Fruit fly (Drosophila melanogaster) whole organism, embryonic: ENCODE results near the gene mRpS7.
A peak's percentile ranks its signal among the peaks of the same experiment; 100 is the strongest.

Source experiments
- BEAF-32 ChIP-seq: fragments of 200-800 bp; sonication (Bioruptor generic); optimal IDR thresholded peaks from 3 replicates; lab custom pipeline; 2017; ENCODE audit warnings: missing biosample characterization, missing genetic modification characterization, mild to moderate bottlenecking, moderate library complexity, missing genetic modification reagents
- CG10654 ChIP-seq: fragments of 200-800 bp; sonication (Bioruptor generic); optimal IDR thresholded peaks from 2 replicates; lab custom pipeline; 2016; ENCODE audit warnings: missing biosample characterization, missing genetic modification characterization
- CG12659 ChIP-seq: fragments of 200-800 bp; sonication (Bioruptor generic); optimal IDR thresholded peaks from 3 replicates; lab custom pipeline; 2017; ENCODE audit warnings: mild to moderate bottlenecking, missing biosample characterization, missing genetic modification reagents, missing genetic modification characterization
- CG12942 ChIP-seq: fragments of 200-800 bp; sonication (Bioruptor generic); optimal IDR thresholded peaks from 3 replicates; lab custom pipeline; 2016; ENCODE audit warnings: missing biosample characterization, missing genetic modification characterization
- CG18011 ChIP-seq: fragments of 200-800 bp; sonication (Bioruptor generic); optimal IDR thresholded peaks from 2 replicates; lab custom pipeline; 2017; ENCODE audit warnings: missing biosample characterization, missing genetic modification characterization, mild to moderate bottlenecking, moderate library complexity, missing genotype
- CG2116 ChIP-seq: fragments of 200-800 bp; sonication (Bioruptor generic); optimal IDR thresholded peaks from 3 replicates; lab custom pipeline; 2018; ENCODE audit warnings: missing biosample characterization, mild to moderate bottlenecking, missing genetic modification characterization
- CG2129 ChIP-seq: fragments of 200-800 bp; sonication (Bioruptor generic); IDR thresholded peaks from 2 replicates; pipeline ENCODE4 v1.3.6; 2022; ENCODE audit warnings: missing biosample characterization, missing genetic modification characterization; ENCODE audit not compliant: partially characterized antibody
- CG30431 ChIP-seq: fragments of 200-800 bp; sonication (Bioruptor generic); optimal IDR thresholded peaks from 2 replicates; lab custom pipeline; 2017; ENCODE audit warnings: missing biosample characterization, missing genetic modification characterization
- CG3065 ChIP-seq: fragments of 200-800 bp; sonication (Bioruptor generic); optimal IDR thresholded peaks from 2 replicates; lab custom pipeline; 2016; ENCODE audit warnings: missing biosample characterization, missing genetic modification characterization
- CG3995 ChIP-seq: fragments of 200-800 bp; sonication (Bioruptor generic); optimal IDR thresholded peaks from 3 replicates; lab custom pipeline; 2016; ENCODE audit warnings: missing biosample characterization, missing genetic modification characterization
- CG4617 ChIP-seq: fragments of 200-800 bp; sonication (Bioruptor generic); optimal IDR thresholded peaks from 3 replicates; lab custom pipeline; 2016; ENCODE audit warnings: missing biosample characterization, missing genetic modification characterization, borderline replicate concordance
- CG5245 ChIP-seq: fragments of 200-800 bp; sonication (Bioruptor generic); optimal IDR thresholded peaks from 3 replicates; lab custom pipeline; 2016; ENCODE audit warnings: missing biosample characterization, missing genetic modification characterization
- CG6175 ChIP-seq: fragments of 200-800 bp; sonication (Bioruptor generic); IDR thresholded peaks from 3 replicates; pipeline ENCODE4 v1.3.6; 2022; ENCODE audit warnings: missing biosample characterization, missing genetic modification characterization
- CG6689 ChIP-seq: fragments of 200-800 bp; sonication (Bioruptor generic); IDR thresholded peaks from 2 replicates; pipeline ENCODE4 v1.3.6; 2022; ENCODE audit warnings: missing biosample characterization, missing genetic modification characterization
- CG7963 ChIP-seq: fragments of 200-800 bp; sonication (Bioruptor generic); IDR thresholded peaks from 3 replicates; pipeline ENCODE4 v1.3.6; 2022; ENCODE audit warnings: missing biosample characterization, missing genetic modification characterization; ENCODE audit not compliant: partially characterized antibody
- CG8478 ChIP-seq: fragments of >200 bp; optimal IDR thresholded peaks from 2 replicates; lab custom pipeline; 2018
- CG9817 ChIP-seq: fragments of 200-800 bp; sonication (Bioruptor generic); optimal IDR thresholded peaks from 2 replicates; lab custom pipeline; 2018; ENCODE audit warnings: missing biosample characterization, mild to moderate bottlenecking, missing genetic modification characterization, moderate library complexity
- D ChIP-seq, 2 experiments: fragments of 200-800 bp in 1 of 2; fragments of >200 bp in 1 of 2; sonication (Bioruptor generic) in 1 of 2; optimal IDR thresholded peaks; 2 replicates in 1 of 2; 3 replicates in 1 of 2; lab custom pipeline; 2017; ENCODE audit warnings: mild to moderate bottlenecking in 1 of 2, missing biosample characterization in 1 of 2, missing genetic modification characterization in 1 of 2, missing genetic modification reagents in 1 of 2
- D19A ChIP-seq: fragments of 200-800 bp; optimal IDR thresholded peaks from 3 replicates; lab custom pipeline; 2019; ENCODE audit warnings: missing biosample characterization, mild to moderate bottlenecking, missing genetic modification characterization, moderate library complexity
- ERR ChIP-seq: fragments of 200-800 bp; sonication (Bioruptor generic); optimal IDR thresholded peaks from 2 replicates; lab custom pipeline; 2016; ENCODE audit warnings: missing biosample characterization, missing genetic modification characterization
- Fer3 ChIP-seq: fragments of 200-800 bp; sonication (Bioruptor generic); optimal IDR thresholded peaks from 2 replicates; lab custom pipeline; 2018; ENCODE audit warnings: missing biosample characterization, mild to moderate bottlenecking, missing genetic modification characterization, moderate library complexity
- Hr78 ChIP-seq, 2 experiments: fragments of 200-800 bp in 1 of 2; fragments of >200 bp in 1 of 2; sonication (Bioruptor generic) in 1 of 2; optimal IDR thresholded peaks; 2 replicates each; lab custom pipeline; 2017 to 2019; ENCODE audit warnings: missing biosample characterization in 2 of 2, missing genetic modification characterization in 2 of 2, mild to moderate bottlenecking in 1 of 2, moderate library complexity in 1 of 2
- MBD-R2 ChIP-seq: fragments of 200-800 bp; sonication (Bioruptor generic); IDR thresholded peaks from 2 replicates; pipeline ENCODE4 v1.3.6; 2022; ENCODE audit warnings: missing biosample characterization, missing genetic modification characterization
- MESR4 ChIP-seq: fragments of 200-800 bp; sonication (Bioruptor generic); optimal IDR thresholded peaks from 2 replicates; lab custom pipeline; 2018; ENCODE audit warnings: missing biosample characterization, mild to moderate bottlenecking, missing genetic modification characterization, moderate library complexity
- Myb ChIP-seq: fragments of 200-800 bp; sonication (Bioruptor generic); optimal IDR thresholded peaks from 2 replicates; lab custom pipeline; 2016; ENCODE audit warnings: missing biosample characterization, missing genetic modification characterization
- NfI ChIP-seq: fragments of 200-800 bp; sonication (Bioruptor generic); optimal IDR thresholded peaks from 3 replicates; lab custom pipeline; 2018; ENCODE audit warnings: missing biosample characterization, mild to moderate bottlenecking, missing genetic modification characterization, moderate library complexity
- Rfx ChIP-seq: fragments of 200-800 bp; sonication (Bioruptor generic); IDR thresholded peaks from 2 replicates; pipeline ENCODE4 v1.3.6; 2022; ENCODE audit warnings: missing biosample characterization, missing genetic modification characterization
- Stat92E ChIP-seq, 3 experiments: fragments of >200 bp in 2 of 3; fragments of 200-800 bp in 1 of 3; sonication (Bioruptor generic) in 1 of 3; optimal IDR thresholded peaks; 2 replicates each; lab custom pipeline; 2017 to 2019; ENCODE audit warnings: missing biosample characterization in 3 of 3, missing genetic modification characterization in 3 of 3, mild to moderate bottlenecking in 1 of 3, moderate library complexity in 1 of 3
- Taf1 ChIP-seq: fragments of 200-800 bp; sonication (Bioruptor generic); IDR thresholded peaks from 2 replicates; pipeline ENCODE4 v1.3.6; 2022; ENCODE audit warnings: missing biosample characterization, missing genetic modification characterization
- aop ChIP-seq: fragments of 200-800 bp; sonication (Bioruptor generic); IDR thresholded peaks from 2 replicates; pipeline ENCODE4 v1.3.6; 2022; ENCODE audit warnings: missing biosample characterization, missing genetic modification characterization
- ato ChIP-seq: fragments of 200-800 bp; sonication (Bioruptor generic); IDR thresholded peaks from 2 replicates; pipeline ENCODE4 v1.3.6; 2022; ENCODE audit warnings: missing biosample characterization, missing genetic modification characterization; ENCODE audit not compliant: partially characterized antibody
- bcd ChIP-seq: fragments of 200-800 bp; sonication (Bioruptor generic); optimal IDR thresholded peaks from 2 replicates; lab custom pipeline; 2017; ENCODE audit warnings: missing biosample characterization, mild to moderate bottlenecking, missing genetic modification characterization
- chn ChIP-seq: fragments of 200-800 bp; sonication (Bioruptor generic); optimal IDR thresholded peaks from 2 replicates; lab custom pipeline; 2016; ENCODE audit warnings: missing biosample characterization, missing genetic modification characterization
- danr ChIP-seq: fragments of 200-800 bp; sonication (Bioruptor generic); IDR thresholded peaks from 2 replicates; pipeline ENCODE4 v1.3.6; 2022; ENCODE audit warnings: missing biosample characterization, missing genetic modification characterization
- ems ChIP-seq: fragments of 200-800 bp; sonication (Bioruptor generic); optimal IDR thresholded peaks from 3 replicates; lab custom pipeline; 2016; ENCODE audit warnings: missing biosample characterization, missing genetic modification characterization
- eve ChIP-seq, 2 experiments: fragments of >200 bp; optimal IDR thresholded peaks; 2 replicates each; lab custom pipeline; 2017; ENCODE audit warnings: missing biosample characterization in 2 of 2, missing genetic modification characterization in 2 of 2
- gfzf ChIP-seq: fragments of 200-800 bp; sonication (Bioruptor generic); optimal IDR thresholded peaks from 2 replicates; lab custom pipeline; 2016; ENCODE audit warnings: missing biosample characterization, mild to moderate bottlenecking, missing genetic modification characterization, moderate library complexity
- hb ChIP-seq: fragments of 200-800 bp; sonication (Bioruptor generic); IDR thresholded peaks from 3 replicates; pipeline ENCODE4 v1.3.6; 2022; ENCODE audit warnings: missing biosample characterization, missing genetic modification characterization; ENCODE audit not compliant: partially characterized antibody
- insv ChIP-seq, 2 experiments: fragments of 200-800 bp; sonication (Bioruptor generic); optimal IDR thresholded peaks; 3 replicates each; lab custom pipeline; 2016 to 2018; ENCODE audit warnings: missing biosample characterization in 2 of 2, missing genetic modification characterization in 2 of 2
- jigr1 ChIP-seq: fragments of 200-800 bp; sonication (Bioruptor generic); IDR thresholded peaks from 3 replicates; pipeline ENCODE4 v1.3.6; 2022; ENCODE audit warnings: missing biosample characterization, missing genetic modification characterization
- knrl ChIP-seq: fragments of 200-800 bp; sonication (Bioruptor generic); IDR thresholded peaks from 3 replicates; pipeline ENCODE4 v1.3.6; 2022; ENCODE audit warnings: missing biosample characterization, missing genetic modification characterization; ENCODE audit not compliant: partially characterized antibody
- nau ChIP-seq: fragments of 200-800 bp; sonication (Bioruptor generic); optimal IDR thresholded peaks from 3 replicates; lab custom pipeline; 2017; ENCODE audit warnings: missing biosample characterization, mild to moderate bottlenecking, missing genetic modification characterization, missing genetic modification reagents
- peb ChIP-seq: fragments of 200-800 bp; sonication (Bioruptor generic); IDR thresholded peaks from 2 replicates; pipeline ENCODE4 v1.3.6; 2022; ENCODE audit warnings: missing biosample characterization, missing genetic modification characterization
- pum ChIP-seq: fragments of 200-800 bp; sonication (Bioruptor generic); optimal IDR thresholded peaks from 2 replicates; lab custom pipeline; 2016; ENCODE audit warnings: missing biosample characterization, missing genetic modification characterization
- ranshi ChIP-seq: fragments of 200-800 bp; sonication (Bioruptor generic); IDR thresholded peaks from 2 replicates; pipeline ENCODE4 v1.3.6; 2022; ENCODE audit warnings: missing biosample characterization, missing genetic modification characterization
- sob ChIP-seq: fragments of 200-800 bp; sonication (Bioruptor generic); IDR thresholded peaks from 2 replicates; pipeline ENCODE4 v1.3.6; 2022; ENCODE audit warnings: missing biosample characterization, missing genetic modification characterization
- ssp ChIP-seq: fragments of 200-800 bp; sonication (Bioruptor generic); IDR thresholded peaks from 2 replicates; pipeline ENCODE4 v1.3.6; 2022; ENCODE audit warnings: missing biosample characterization, missing genetic modification characterization
- trem ChIP-seq: fragments of 200-800 bp; optimal IDR thresholded peaks from 3 replicates; lab custom pipeline; 2019; ENCODE audit warnings: missing biosample characterization, mild to moderate bottlenecking, missing genetic modification characterization, moderate library complexity
- zen ChIP-seq: fragments of 200-800 bp; sonication (Bioruptor generic); optimal IDR thresholded peaks from 3 replicates; lab custom pipeline; 2018; ENCODE audit warnings: missing biosample characterization, mild to moderate bottlenecking, missing genetic modification characterization, moderate library complexity
- zfh1 ChIP-seq: fragments of 200-800 bp; sonication (Bioruptor generic); IDR thresholded peaks from 3 replicates; pipeline ENCODE4 v1.3.6; 2022; ENCODE audit warnings: missing biosample characterization, missing genetic modification characterization

mRpS7 gene

dm6 chr2L:10428528-10428927 is 42.1 kb downstream of the mRpS7 start, which contains the start of gene CG5188 (continued):
- TF ChIP-seq CG2116 (GFP tag; lab: Kevin White, UChicago) (peak; percentile 23), Taf1 (0 out of 2 replicates have a peak, but pooled peaks have one; percentile 29), gfzf (GFP tag; lab: Kevin White, UChicago) (peak; percentile 54), jigr1 (GFP tag; lab: Robert Waterston, UW) (no peak), trem (tag; lab: Kevin White, UChicago) (peak; percentile 55), CG3065 (GFP tag; lab: Kevin White, UChicago) (no peak), zfh1 (GFP tag; lab: Robert Waterston, UW) (peak; percentile 37; the same call in 1 of the 3 replicates), CG6175 (GFP tag; lab: Robert Waterston, UW) (no peak), D (optimal IDR thresholded peaks at IDR 0.05; lab: Kevin White, UChicago) (no peak), D (GFP tag; optimal IDR thresholded peaks at IDR 0.05; lab: Kevin White, UChicago) (no peak), aop (GFP tag; lab: Robert Waterston, UW) (no peak), CG10654 (GFP tag; lab: Kevin White, UChicago) (peak; percentile 26), BEAF-32 (GFP tag; lab: Kevin White, UChicago) (peak; percentile 12), zen (tag; lab: Kevin White, UChicago) (peak; percentile 20), ato (GFP tag; lab: Robert Waterston, UW) (peak; percentile 53; the same call in 1 of the 2 replicates), eve (GFP tag; optimal IDR thresholded peaks at IDR 0.05; lab: Kevin White, UChicago) (no peak), danr (no peak), MESR4 (GFP tag; lab: Kevin White, UChicago) (peak; percentile 43), CG3995 (GFP tag; lab: Kevin White, UChicago) (peak; percentile 6), ERR (GFP tag; lab: Kevin White, UChicago) (no peak), ranshi (GFP tag; lab: Robert Waterston, UW) (peak; percentile 59; the same call in 1 of the 2 replicates), knrl (GFP tag; lab: Robert Waterston, UW) (peak; percentile 20; the same call in 1 of the 3 replicates), bcd (GFP tag; lab: Kevin White, UChicago) (no peak), Rfx (GFP tag; lab: Robert Waterston, UW) (peak; percentile 61), CG18011 (GFP tag; lab: Kevin White, UChicago) (no peak), peb (GFP tag; lab: Robert Waterston, UW) (no peak), sob (GFP tag; lab: Robert Waterston, UW) (peak; percentile 31; the same call in 1 of the 2 replicates), insv (GFP tag; optimal IDR thresholded peaks at IDR 0.05; lab: Kevin White, UChicago) (no peak), Myb (no peak), CG9817 (tag; lab: Kevin White, UChicago) (no peak), chn (GFP tag; lab: Kevin White, UChicago) (peak; percentile 17), Stat92E (GFP tag; optimal IDR thresholded peaks at IDR 0.05; lab: Kevin White, UChicago) (no peak), Hr78 (GFP tag; optimal IDR thresholded peaks at IDR 0.05; lab: Kevin White, UChicago) (no peak), CG8478 (no peak), CG4617 (GFP tag; lab: Kevin White, UChicago) (peak; percentile 19), CG5245 (peak; percentile 7), CG30431 (GFP tag; lab: Kevin White, UChicago) (no peak), CG12942 (GFP tag; lab: Kevin White, UChicago) (no peak), MBD-R2 (GFP tag; lab: Robert Waterston, UW) (peak; percentile 75; the same call in 1 of the 2 replicates), D19A (tag; lab: Kevin White, UChicago) (no peak), ssp (GFP tag; lab: Robert Waterston, UW) (peak; percentile 60), NfI (peak; percentile 47), hb (GFP tag; lab: Robert Waterston, UW) (no peak), CG7963 (no peak), nau (peak; percentile 10), CG12659 (GFP tag; lab: Kevin White, UChicago) (peak; percentile 50), Fer3 (tag; lab: Kevin White, UChicago) (peak; percentile 53), CG2129 (GFP tag; lab: Robert Waterston, UW) (no peak), ems (GFP tag; lab: Kevin White, UChicago) (no peak), CG6689 (peak; percentile 51), pum (GFP tag; lab: Kevin White, UChicago) (no peak)
